Worm (Caenorhabditis elegans): ENCODE results near the gene K08E7.8.

The K08E7.8 gene

ce11 chrIV:12567176-12567892 lies 18.5 kb downstream of the K08E7.8 start, which contains the start of the genes hsb-1 and let-99 (continued):
- TF ChIP-seq F55B11.4 (tag; optimal IDR thresholded peaks at IDR 0.05; ENCODE audit: borderline replicate concordance, insufficient read depth) = no peak
- no peak for TF ChIP-seq nfyb-1 (GFP tag; IDR thresholded peaks at IDR 0.05)
- TF ChIP-seq bed-2 (GFP tag; IDR thresholded peaks at IDR 0.05) = no peak
- peak; percentile 10 for TF ChIP-seq ZK185.1 (tag; optimal IDR thresholded peaks at IDR 0.05; ENCODE audit: poor library complexity, severe bottlenecking)
- TF ChIP-seq pbrm-1 (GFP tag; IDR thresholded peaks at IDR 0.05) = peak; percentile 33; the same call in 1 of the 2 replicates
- peak; percentile 22 for TF ChIP-seq tlf-1 (GFP tag; optimal IDR thresholded peaks at IDR 0.05)
- TF ChIP-seq ceh-79 (tag; optimal IDR thresholded peaks at IDR 0.05) = no peak
- peak; percentile 60; the same call in 1 of the 2 replicates for TF ChIP-seq D2030.7 (GFP tag; IDR thresholded peaks at IDR 0.05)
- no peak for TF ChIP-seq nhr-120 (GFP tag; IDR thresholded peaks at IDR 0.05)
- TF ChIP-seq ztf-6 (GFP tag; IDR thresholded peaks at IDR 0.05) = no peak
- TF ChIP-seq ztf-3 (GFP tag; optimal IDR thresholded peaks at IDR 0.05) = no peak
- TF ChIP-seq B0019.2 (GFP tag; conservative IDR thresholded peaks at IDR 0.05) = no peak
- TF ChIP-seq F33H1.4 (GFP tag; IDR thresholded peaks at IDR 0.05) = peak; percentile 63
- TF ChIP-seq hrde-1 (tag; optimal IDR thresholded peaks at IDR 0.05; ENCODE audit: borderline replicate concordance) = no peak
- no peak for TF ChIP-seq chd-7 (tag; optimal IDR thresholded peaks at IDR 0.05)
- no peak for TF ChIP-seq aptf-3 (GFP tag; IDR thresholded peaks at IDR 0.05)
- peak; percentile 58 for TF ChIP-seq dox-1 (GFP tag; IDR thresholded peaks at IDR 0.05)
- TF ChIP-seq sptf-2 (GFP tag; optimal IDR thresholded peaks at IDR 0.05) = no peak
- no peak for TF ChIP-seq B0336.3 (GFP tag; IDR thresholded peaks at IDR 0.05)
- peak in 1 of 3 experiments; percentile 27 for TF ChIP-seq lin-35 (GFP tag; optimal IDR thresholded peaks at IDR 0.05)
- TF ChIP-seq hmg-20 (GFP tag; IDR thresholded peaks at IDR 0.05) = no peak
- no peak for TF ChIP-seq sdz-38 (tag; optimal IDR thresholded peaks at IDR 0.05)
- peak; percentile 59; the same call in 1 of the 2 replicates for TF ChIP-seq attf-6 (GFP tag; IDR thresholded peaks at IDR 0.05)
- peak; percentile 93 for TF ChIP-seq hmg-1.2 (GFP tag; IDR thresholded peaks at IDR 0.05)
- TF ChIP-seq athp-1 (tag; optimal IDR thresholded peaks at IDR 0.05) = no peak
- TF ChIP-seq ceh-91 (GFP tag; IDR thresholded peaks at IDR 0.05) = peak; percentile 65
- TF ChIP-seq lsl-1 (GFP tag; optimal IDR thresholded peaks at IDR 0.05) = peak; percentile 91
- TF ChIP-seq madf-6 (GFP tag; IDR thresholded peaks at IDR 0.05) = peak; percentile 91
- no peak for TF ChIP-seq F37B4.10 (GFP tag; IDR thresholded peaks at IDR 0.05)
- TF ChIP-seq him-1 (tag; optimal IDR thresholded peaks at IDR 0.05) = no peak
- TF ChIP-seq xnd-1 (tag; optimal IDR thresholded peaks at IDR 0.05) = peak; percentile 91
- TF ChIP-seq mxl-1 (tag; optimal IDR thresholded peaks at IDR 0.05) = no peak
- no peak for TF ChIP-seq hlh-12 (tag; optimal IDR thresholded peaks at IDR 0.05)
- TF ChIP-seq cebp-2 (GFP tag; IDR thresholded peaks at IDR 0.05) = no peak
- TF ChIP-seq dpl-1 (GFP tag; optimal IDR thresholded peaks at IDR 0.05) = peak; percentile 46
- TF ChIP-seq Y53F4B.3 (GFP tag; IDR thresholded peaks at IDR 0.05) = no peak
- no peak for TF ChIP-seq F57C9.4 (tag; optimal IDR thresholded peaks at IDR 0.05)
- no peak for TF ChIP-seq ceh-100 (GFP tag; IDR thresholded peaks at IDR 0.05)
- TF ChIP-seq nhr-27 (tag; optimal IDR thresholded peaks at IDR 0.05) = no peak
- no peak for TF ChIP-seq bed-1 (GFP tag; IDR thresholded peaks at IDR 0.05)
- TF ChIP-seq Y56A3A.18 (GFP tag; IDR thresholded peaks at IDR 0.05) = no peak
- TF ChIP-seq C06A6.2 (GFP tag; conservative IDR thresholded peaks at IDR 0.05) = no peak
- TF ChIP-seq ets-4 (GFP tag; optimal IDR thresholded peaks at IDR 0.05) = no peak

Data from whole organism, young adult.